Worm (Caenorhabditis elegans): ENCODE results near the gene ttr-14.

The ttr-14 gene

ce11 chrX:10792435-10792834, 5.1 kb downstream of the ttr-14 start, which contains the start of gene vap-2:
Gene vap-2, minus strand, starts transcription at chrX:10792535.
- no peak for TF ChIP-seq zim-3 (tag; optimal IDR thresholded peaks at IDR 0.05)
- no peak for TF ChIP-seq nhr-120 (GFP tag; IDR thresholded peaks at IDR 0.05)
- TF ChIP-seq lir-1 (GFP tag; conservative IDR thresholded peaks at IDR 0.05): no peak
- TF ChIP-seq pha-4 (tag; optimal IDR thresholded peaks at IDR 0.05): no peak
- no peak for TF ChIP-seq ceh-100 (GFP tag; IDR thresholded peaks at IDR 0.05)
- no peak for TF ChIP-seq F22D6.2 (tag; optimal IDR thresholded peaks at IDR 0.05)
- no peak for TF ChIP-seq mes-4 (tag; optimal IDR thresholded peaks at IDR 0.05)
- no peak for TF ChIP-seq B0261.1 (tag; optimal IDR thresholded peaks at IDR 0.05)
- TF ChIP-seq B0336.3 (GFP tag; IDR thresholded peaks at IDR 0.05): no peak
- no peak for TF ChIP-seq ztf-3 (GFP tag; optimal IDR thresholded peaks at IDR 0.05)
- TF ChIP-seq tbp1 (GFP tag; optimal IDR thresholded peaks at IDR 0.05): no peak
- TF ChIP-seq fkh-3 (tag; optimal IDR thresholded peaks at IDR 0.05): no peak
- no peak for TF ChIP-seq lin-35 (GFP tag; optimal IDR thresholded peaks at IDR 0.05)
- TF ChIP-seq atf-7 (tag; optimal IDR thresholded peaks at IDR 0.05): no peak
- no peak for TF ChIP-seq hlh-26 (GFP tag; conservative IDR thresholded peaks at IDR 0.05)
- no peak for TF ChIP-seq K12H6.12 (tag; optimal IDR thresholded peaks at IDR 0.05)
- TF ChIP-seq snpc-4 (GFP tag; optimal IDR thresholded peaks at IDR 0.05): no peak
- TF ChIP-seq snpc-4 (tag; optimal IDR thresholded peaks at IDR 0.05): no peak
- TF ChIP-seq mel-28 (tag; optimal IDR thresholded peaks at IDR 0.05; ENCODE audit: borderline replicate concordance): no peak
- no peak for TF ChIP-seq lin-40 (tag; optimal IDR thresholded peaks at IDR 0.05)
- no peak for TF ChIP-seq athp-1 (tag; optimal IDR thresholded peaks at IDR 0.05)

ce11 chrX:10794647-10795046, 7.3 kb downstream of the ttr-14 start, which contains the start of gene T05A10.6:
Gene T05A10.6, minus strand, starts transcription at chrX:10794747.
- TF ChIP-seq hlh-26 (GFP tag; conservative IDR thresholded peaks at IDR 0.05): no peak
- TF ChIP-seq egrh-3 (GFP tag; IDR thresholded peaks at IDR 0.05): no peak
- no peak for TF ChIP-seq ekl-4 (GFP tag; IDR thresholded peaks at IDR 0.05)

ce11 chrX:10804441-10804840, 17.1 kb downstream of the ttr-14 start, which contains the start of gene F31B12.4:
Gene F31B12.4, plus strand, starts transcription at chrX:10804741.
- TF ChIP-seq F22D6.2 (tag; optimal IDR thresholded peaks at IDR 0.05) (no peak), die-1 (tag; optimal IDR thresholded peaks at IDR 0.05) (no peak), D2030.7 (GFP tag; IDR thresholded peaks at IDR 0.05) (no peak), hlh-26 (GFP tag; conservative IDR thresholded peaks at IDR 0.05) (no peak), hrde-1 (tag; optimal IDR thresholded peaks at IDR 0.05; ENCODE audit: borderline replicate concordance) (no peak), madf-6 (GFP tag; IDR thresholded peaks at IDR 0.05) (no peak), mes-4 (tag; optimal IDR thresholded peaks at IDR 0.05) (no peak), attf-6 (GFP tag; IDR thresholded peaks at IDR 0.05) (no peak), ceh-79 (tag; optimal IDR thresholded peaks at IDR 0.05) (no peak), T07F8.4 (tag; optimal IDR thresholded peaks at IDR 0.05) (no peak), tbx-9 (tag; optimal IDR thresholded peaks at IDR 0.05; ENCODE audit: borderline replicate concordance) (no peak), lin-40 (tag; optimal IDR thresholded peaks at IDR 0.05) (no peak)

- no peak for TF ChIP-seq sptf-2 (GFP tag; optimal IDR thresholded peaks at IDR 0.05)
- no peak for TF ChIP-seq hmg-1.2 (GFP tag; IDR thresholded peaks at IDR 0.05)
- no peak for TF ChIP-seq lin-40 (tag; optimal IDR thresholded peaks at IDR 0.05)
- no peak for TF ChIP-seq bed-1 (GFP tag; IDR thresholded peaks at IDR 0.05)
- TF ChIP-seq hrde-1 (tag; optimal IDR thresholded peaks at IDR 0.05; ENCODE audit: borderline replicate concordance): no peak
- TF ChIP-seq ceh-58 (GFP tag; IDR thresholded peaks at IDR 0.05): no peak
- TF ChIP-seq nhr-120 (GFP tag; IDR thresholded peaks at IDR 0.05): no peak
- no peak for TF ChIP-seq mes-4 (tag; optimal IDR thresholded peaks at IDR 0.05)
- no peak for TF ChIP-seq bed-2 (GFP tag; IDR thresholded peaks at IDR 0.05)
- no peak for TF ChIP-seq rec-8 (tag; optimal IDR thresholded peaks at IDR 0.05)
- no peak for TF ChIP-seq tbp1 (GFP tag; optimal IDR thresholded peaks at IDR 0.05)
- no peak for TF ChIP-seq zfh-2 (GFP tag; conservative IDR thresholded peaks at IDR 0.05)
These were observed 33.2 kb downstream of the ttr-14 start, which contains the start of gene F31B12.3 for ce11 chrX:10820511-10820910. Gene F31B12.3, minus strand, starts transcription at chrX:10820611.
